In genomic region chr3R:9869954-9870353, dm6 we compare ENCODE assay signal across 1 fruit fly cellular context.
TF ChIP-seq lines count a peak whose summit lies in the region.

No protein-coding gene starts in this region.

TF ChIP-seq in whole organism, embryonic, 481 proteins besides CTCF, POLR2A, EP300 and RAD21 (continued from another document and continues in another):
- TF ChIP-seq toy (GFP tag; IDR thresholded peaks at IDR 0.05; lab: Robert Waterston, UW) (no peak), CG9215 (GFP tag; IDR thresholded peaks at IDR 0.05; lab: Robert Waterston, UW) (no peak), twi (tag; optimal IDR thresholded peaks at IDR 0.05; lab: Kevin White, UChicago) (peak; percentile 33), CG2202 (tag; optimal IDR thresholded peaks at IDR 0.05; lab: Kevin White, UChicago) (peak; percentile 92), CG10209 (GFP tag; optimal IDR thresholded peaks at IDR 0.05; lab: Kevin White, UChicago) (peak; percentile 67), B-H1 (GFP tag; IDR thresholded peaks at IDR 0.05; lab: Robert Waterston, UW) (no peak; the same call in 2 of the 3 replicates), Ada2b (GFP tag; IDR thresholded peaks at IDR 0.05; lab: Robert Waterston, UW) (no peak; the same call in 1 of the 2 replicates), pb (GFP tag; optimal IDR thresholded peaks at IDR 0.05; lab: Kevin White, UChicago) (no peak), Kr (GFP tag; optimal IDR thresholded peaks at IDR 0.05; lab: Kevin White, UChicago) (peak; percentile 93), CG4854 (GFP tag; optimal IDR thresholded peaks at IDR 0.05; lab: Kevin White, UChicago) (no peak), ci (GFP tag; IDR thresholded peaks at IDR 0.05; lab: Robert Waterston, UW) (peak; percentile 85), schlank (tag; optimal IDR thresholded peaks at IDR 0.05; lab: Kevin White, UChicago) (no peak), CG18764 (GFP tag; optimal IDR thresholded peaks at IDR 0.05; lab: Kevin White, UChicago) (peak; percentile 58), Aef1 (GFP tag; IDR thresholded peaks at IDR 0.05; lab: Robert Waterston, UW) (no peak), insv (GFP tag; optimal IDR thresholded peaks at IDR 0.05; lab: Kevin White, UChicago) (no peak), Sox100B (GFP tag; optimal IDR thresholded peaks at IDR 0.05; lab: Kevin White, UChicago) (peak; percentile 64), unc-4 (GFP tag; IDR thresholded peaks at IDR 0.05; lab: Robert Waterston, UW; ENCODE audit: partially characterized antibody) (no peak), hb (GFP tag; IDR thresholded peaks at IDR 0.05; lab: Robert Waterston, UW; ENCODE audit: partially characterized antibody) (no peak), slbo (GFP tag; IDR thresholded peaks at IDR 0.05; lab: Robert Waterston, UW) (no peak), sd (tag; optimal IDR thresholded peaks at IDR 0.05; lab: Kevin White, UChicago) (peak; percentile 4), sens (GFP tag; lab: Kevin White, UChicago) (peak; percentile 97), gro (GFP tag; optimal IDR thresholded peaks at IDR 0.05; lab: Kevin White, UChicago) (no peak), CG17612 (GFP tag; IDR thresholded peaks at IDR 0.05; lab: Robert Waterston, UW) (no peak), CG8388 (GFP tag; optimal IDR thresholded peaks at IDR 0.05; lab: Kevin White, UChicago) (no peak), CG31441 (GFP tag; IDR thresholded peaks at IDR 0.05; lab: Robert Waterston, UW) (peak; percentile 63), gsb (GFP tag; IDR thresholded peaks at IDR 0.05; lab: Robert Waterston, UW) (no peak), CG17802 (tag; optimal IDR thresholded peaks at IDR 0.05; lab: Kevin White, UChicago) (no peak), CG30403 (GFP tag; optimal IDR thresholded peaks at IDR 0.05; lab: Kevin White, UChicago) (no peak), chn (GFP tag; optimal IDR thresholded peaks at IDR 0.05; lab: Kevin White, UChicago) (no peak), B-H2 (GFP tag; optimal IDR thresholded peaks at IDR 0.05; lab: Kevin White, UChicago) (no peak), CG4424 (GFP tag; optimal IDR thresholded peaks at IDR 0.05; lab: Kevin White, UChicago) (peak; percentile 4), Ravus (GFP tag; IDR thresholded peaks at IDR 0.05; lab: Robert Waterston, UW) (no peak), CG4360 (GFP tag; IDR thresholded peaks at IDR 0.05; lab: Robert Waterston, UW) (peak; percentile 49; the same call in 1 of the 2 replicates), CG12391 (tag; optimal IDR thresholded peaks at IDR 0.05; lab: Kevin White, UChicago) (no peak), CG18262 (tag; optimal IDR thresholded peaks at IDR 0.05; lab: Kevin White, UChicago) (peak; percentile 58), dmrt99B (tag; optimal IDR thresholded peaks at IDR 0.05; lab: Kevin White, UChicago) (peak; percentile 30), ttk (GFP tag; IDR thresholded peaks at IDR 0.05; lab: Robert Waterston, UW) (no peak), Myb (GFP tag; optimal IDR thresholded peaks at IDR 0.05; lab: Kevin White, UChicago) (no peak), eyg (GFP tag; optimal IDR thresholded peaks at IDR 0.05; lab: Kevin White, UChicago) (peak; percentile 24), Bgb (GFP tag; IDR thresholded peaks at IDR 0.05; lab: Robert Waterston, UW; ENCODE audit: partially characterized antibody) (no peak), zen (tag; optimal IDR thresholded peaks at IDR 0.05; lab: Kevin White, UChicago) (peak; percentile 30), CG6683 (GFP tag; optimal IDR thresholded peaks at IDR 0.05; lab: Kevin White, UChicago) (peak; percentile 0), fd96Cb (tag; optimal IDR thresholded peaks at IDR 0.05; lab: Kevin White, UChicago) (no peak), cas (GFP tag; IDR thresholded peaks at IDR 0.05; lab: Robert Waterston, UW) (no peak), Awh (GFP tag; IDR thresholded peaks at IDR 0.05; lab: Robert Waterston, UW) (peak; percentile 77), fd102C (GFP tag; optimal IDR thresholded peaks at IDR 0.05; lab: Kevin White, UChicago) (peak; percentile 92), gfzf (GFP tag; optimal IDR thresholded peaks at IDR 0.05; lab: Kevin White, UChicago) (no peak), CG16815 (GFP tag; optimal IDR thresholded peaks at IDR 0.05; lab: Kevin White, UChicago) (no peak), CG12219 (GFP tag; optimal IDR thresholded peaks at IDR 0.05; lab: Kevin White, UChicago) (peak; percentile 8), btn (GFP tag; optimal IDR thresholded peaks at IDR 0.05; lab: Kevin White, UChicago) (peak; percentile 43), z (GFP tag; IDR thresholded peaks at IDR 0.05; lab: Robert Waterston, UW) (no peak), gce (GFP tag; IDR thresholded peaks at IDR 0.05; lab: Robert Waterston, UW) (no peak), CG34224 (GFP tag; IDR thresholded peaks at IDR 0.05; lab: Robert Waterston, UW; ENCODE audit: partially characterized antibody) (no peak), CG31365 (tag; optimal IDR thresholded peaks at IDR 0.05; lab: Kevin White, UChicago) (peak; percentile 46), chinmo (GFP tag; IDR thresholded peaks at IDR 0.05; lab: Robert Waterston, UW; ENCODE audit: partially characterized antibody) (no peak), CG13287 (GFP tag; IDR thresholded peaks at IDR 0.05; lab: Robert Waterston, UW; ENCODE audit: partially characterized antibody) (no peak), Vsx1 (GFP tag; optimal IDR thresholded peaks at IDR 0.05; lab: Kevin White, UChicago) (peak; percentile 77), CG4730 (GFP tag; IDR thresholded peaks at IDR 0.05; lab: Robert Waterston, UW) (no peak), sima (GFP tag; optimal IDR thresholded peaks at IDR 0.05; lab: Kevin White, UChicago) (peak; percentile 32), CG1529 (GFP tag; optimal IDR thresholded peaks at IDR 0.05; lab: Kevin White, UChicago) (peak; percentile 68), lbe (GFP tag; optimal IDR thresholded peaks at IDR 0.05; lab: Kevin White, UChicago) (no peak), lab (GFP tag; optimal IDR thresholded peaks at IDR 0.05; lab: Kevin White, UChicago) (peak; percentile 50), C15 (GFP tag; IDR thresholded peaks at IDR 0.05; lab: Robert Waterston, UW) (no peak), onecut (GFP tag; IDR thresholded peaks at IDR 0.05; lab: Robert Waterston, UW) (peak; percentile 62), Max (GFP tag; optimal IDR thresholded peaks at IDR 0.05; lab: Kevin White, UChicago) (no peak), Rfx (GFP tag; IDR thresholded peaks at IDR 0.05; lab: Robert Waterston, UW) (no peak), Pdp1 (GFP tag; optimal IDR thresholded peaks at IDR 0.05; lab: Kevin White, UChicago) (peak in 1 of 2 experiments; percentile 55), CG11504 (tag; optimal IDR thresholded peaks at IDR 0.05; lab: Kevin White, UChicago) (no peak), CG18011 (GFP tag; optimal IDR thresholded peaks at IDR 0.05; lab: Kevin White, UChicago) (no peak), ems (GFP tag; optimal IDR thresholded peaks at IDR 0.05; lab: Kevin White, UChicago) (no peak), CG12071 (GFP tag; optimal IDR thresholded peaks at IDR 0.05; lab: Kevin White, UChicago) (peak; percentile 72), vnd (GFP tag; IDR thresholded peaks at IDR 0.05; lab: Robert Waterston, UW; ENCODE audit: partially characterized antibody) (no peak), BEAF-32 (GFP tag; optimal IDR thresholded peaks at IDR 0.05; lab: Kevin White, UChicago) (no peak), NFAT (GFP tag; IDR thresholded peaks at IDR 0.05; lab: Robert Waterston, UW) (no peak), Poxn (GFP tag; IDR thresholded peaks at IDR 0.05; lab: Robert Waterston, UW) (no peak), slp2 (GFP tag; optimal IDR thresholded peaks at IDR 0.05; lab: Kevin White, UChicago) (peak; percentile 36), jumu (GFP tag; optimal IDR thresholded peaks at IDR 0.05; lab: Kevin White, UChicago) (peak; percentile 41), p53 (GFP tag; optimal IDR thresholded peaks at IDR 0.05; lab: Kevin White, UChicago) (no peak), CG9797 (GFP tag; optimal IDR thresholded peaks at IDR 0.05; lab: Kevin White, UChicago) (peak; percentile 24), ac (GFP tag; optimal IDR thresholded peaks at IDR 0.05; lab: Kevin White, UChicago) (peak; percentile 93), CG4328 (GFP tag; optimal IDR thresholded peaks at IDR 0.05; lab: Kevin White, UChicago) (no peak), sna (GFP tag; IDR thresholded peaks at IDR 0.05; lab: Robert Waterston, UW; ENCODE audit: partially characterized antibody) (no peak), crc (GFP tag; optimal IDR thresholded peaks at IDR 0.05; lab: Kevin White, UChicago) (no peak), Fer2 (tag; optimal IDR thresholded peaks at IDR 0.05; lab: Kevin White, UChicago) (no peak), unpg (GFP tag; optimal IDR thresholded peaks at IDR 0.05; lab: Kevin White, UChicago) (peak; percentile 56), CG10565 (GFP tag; optimal IDR thresholded peaks at IDR 0.05; lab: Kevin White, UChicago) (no peak), aop (GFP tag; IDR thresholded peaks at IDR 0.05; lab: Robert Waterston, UW) (no peak), Dp (GFP tag; optimal IDR thresholded peaks at IDR 0.05; lab: Kevin White, UChicago) (no peak), NC2β (GFP tag; optimal IDR thresholded peaks at IDR 0.05; lab: Kevin White, UChicago) (peak; percentile 74), seq (GFP tag; IDR thresholded peaks at IDR 0.05; lab: Robert Waterston, UW) (no peak), CG8089 (GFP tag; optimal IDR thresholded peaks at IDR 0.05; lab: Kevin White, UChicago) (peak; percentile 54), ranshi (GFP tag; IDR thresholded peaks at IDR 0.05; lab: Robert Waterston, UW) (no peak), sc (optimal IDR thresholded peaks at IDR 0.05; lab: Kevin White, UChicago) (no peak), sc (GFP tag; optimal IDR thresholded peaks at IDR 0.05; lab: Kevin White, UChicago) (peak; percentile 61), Dek (tag; optimal IDR thresholded peaks at IDR 0.05; lab: Kevin White, UChicago) (no peak), gsb-n (tag; optimal IDR thresholded peaks at IDR 0.05; lab: Kevin White, UChicago) (peak; percentile 87), nom (GFP tag; optimal IDR thresholded peaks at IDR 0.05; lab: Kevin White, UChicago) (no peak), Lhr (GFP tag; optimal IDR thresholded peaks at IDR 0.05; lab: Kevin White, UChicago) (peak; percentile 46), CG14014 (GFP tag; IDR thresholded peaks at IDR 0.05; lab: Robert Waterston, UW) (no peak), CG11247 (GFP tag; IDR thresholded peaks at IDR 0.05; lab: Robert Waterston, UW) (no peak), vvl (GFP tag; IDR thresholded peaks at IDR 0.05; lab: Robert Waterston, UW) (peak; percentile 67; the same call in 1 of the 2 replicates), Spps (tag; optimal IDR thresholded peaks at IDR 0.05; lab: Kevin White, UChicago) (peak; percentile 55), CG9817 (tag; optimal IDR thresholded peaks at IDR 0.05; lab: Kevin White, UChicago) (no peak), CG4820 (GFP tag; optimal IDR thresholded peaks at IDR 0.05; lab: Kevin White, UChicago) (no peak), CG17328 (GFP tag; IDR thresholded peaks at IDR 0.05; lab: Robert Waterston, UW) (peak; percentile 62), CG6791 (GFP tag; IDR thresholded peaks at IDR 0.05; lab: Robert Waterston, UW; ENCODE audit: partially characterized antibody) (no peak), fu2 (GFP tag; optimal IDR thresholded peaks at IDR 0.05; lab: Kevin White, UChicago) (no peak), zf30C (GFP tag; optimal IDR thresholded peaks at IDR 0.05; lab: Kevin White, UChicago) (no peak), wek (GFP tag; optimal IDR thresholded peaks at IDR 0.05; lab: Kevin White, UChicago) (peak; percentile 78), bab2 (GFP tag; optimal IDR thresholded peaks at IDR 0.05; lab: Kevin White, UChicago) (peak; percentile 77), Stat92E (GFP tag; optimal IDR thresholded peaks at IDR 0.05; lab: Kevin White, UChicago) (peak in 1 of 3 experiments; percentile 95), CG10366 (GFP tag; IDR thresholded peaks at IDR 0.05; lab: Robert Waterston, UW) (peak; percentile 16; the same call in 1 of the 2 replicates), CG7745 (tag; optimal IDR thresholded peaks at IDR 0.05; lab: Kevin White, UChicago) (peak; percentile 74), CG8944 (GFP tag; optimal IDR thresholded peaks at IDR 0.05; lab: Kevin White, UChicago) (peak; percentile 6), CG10979 (tag; optimal IDR thresholded peaks at IDR 0.05; lab: Kevin White, UChicago) (peak; percentile 28), pnt (GFP tag; optimal IDR thresholded peaks at IDR 0.05; lab: Kevin White, UChicago) (no peak), CG30431 (GFP tag; optimal IDR thresholded peaks at IDR 0.05; lab: Kevin White, UChicago) (peak; percentile 46), Dfd (GFP tag; optimal IDR thresholded peaks at IDR 0.05; lab: Kevin White, UChicago) (no peak), CG31388 (GFP tag; optimal IDR thresholded peaks at IDR 0.05; lab: Kevin White, UChicago) (no peak), abd-A (tag; optimal IDR thresholded peaks at IDR 0.05; lab: Kevin White, UChicago) (no peak), CG11723 (GFP tag; optimal IDR thresholded peaks at IDR 0.05; lab: Kevin White, UChicago) (peak; percentile 70), CG15696 (tag; optimal IDR thresholded peaks at IDR 0.05; lab: Kevin White, UChicago) (peak; percentile 90), CG14710 (tag; optimal IDR thresholded peaks at IDR 0.05; lab: Kevin White, UChicago) (peak; percentile 65), pzg (GFP tag; optimal IDR thresholded peaks at IDR 0.05; lab: Kevin White, UChicago) (no peak), CG30020 (tag; optimal IDR thresholded peaks at IDR 0.05; lab: Kevin White, UChicago) (no peak), CG3163 (GFP tag; optimal IDR thresholded peaks at IDR 0.05; lab: Kevin White, UChicago) (peak; percentile 11), bsh (GFP tag; optimal IDR thresholded peaks at IDR 0.05; lab: Kevin White, UChicago) (peak in 1 of 2 experiments; percentile 74), CG2678 (tag; optimal IDR thresholded peaks at IDR 0.05; lab: Kevin White, UChicago) (peak; percentile 50), CG6175 (GFP tag; IDR thresholded peaks at IDR 0.05; lab: Robert Waterston, UW) (no peak), bowl (GFP tag; IDR thresholded peaks at IDR 0.05; lab: Robert Waterston, UW) (no peak), CG18476 (GFP tag; optimal IDR thresholded peaks at IDR 0.05; lab: Kevin White, UChicago) (peak; percentile 0), CG11085 (GFP tag; IDR thresholded peaks at IDR 0.05; lab: Robert Waterston, UW) (no peak), NC2α (GFP tag; optimal IDR thresholded peaks at IDR 0.05; lab: Kevin White, UChicago) (peak; percentile 55), exex (tag; optimal IDR thresholded peaks at IDR 0.05; lab: Kevin White, UChicago) (no peak), ind (GFP tag; optimal IDR thresholded peaks at IDR 0.05; lab: Kevin White, UChicago) (no peak), CG7928 (GFP tag; optimal IDR thresholded peaks at IDR 0.05; lab: Kevin White, UChicago) (no peak), dimm (GFP tag; IDR thresholded peaks at IDR 0.05; lab: Robert Waterston, UW) (no peak)
